Worm (Caenorhabditis elegans) whole organism, mixed stage, embryonic: Measurements from ENCODE around the gene C53B7.2.
A peak's percentile ranks its signal among the peaks of the same experiment; 100 is the strongest.

Experiments used
- bed-3 ChIP-seq: fragments of 200-800 bp; sonication (Bioruptor generic); optimal IDR thresholded peaks from 3 replicates; lab custom pipeline; 2018; ENCODE audit warnings: mild to moderate bottlenecking, missing genetic modification characterization, moderate library complexity, missing compliant biosample characterization
- blmp-1 ChIP-seq: fragments of 150-350 bp; optimal IDR thresholded peaks from 2 replicates; lab custom pipeline; 2014; ENCODE audit warnings: missing biosample characterization, missing genetic modification characterization
- ceh-39 ChIP-seq: fragments of 150-350 bp; optimal IDR thresholded peaks from 2 replicates; lab custom pipeline; 2014; ENCODE audit warnings: missing biosample characterization, missing genetic modification characterization
- ceh-83 ChIP-seq: fragments of 200-800 bp; sonication (Bioruptor generic); optimal IDR thresholded peaks from 2 replicates; lab custom pipeline; 2018; ENCODE audit warnings: mild to moderate bottlenecking, missing genetic modification characterization, missing compliant biosample characterization
- ces-1 ChIP-seq: fragments of 150-350 bp; optimal IDR thresholded peaks from 2 replicates; lab custom pipeline; 2014; ENCODE audit warnings: missing biosample characterization, missing genetic modification reagents, missing genetic modification characterization
- cnd-1 ChIP-seq: fragments of 200-800 bp; sonication (Bioruptor generic); optimal IDR thresholded peaks from 2 replicates; lab custom pipeline; 2018; ENCODE audit warnings: mild to moderate bottlenecking, missing genetic modification characterization, missing compliant biosample characterization
- drap-1 ChIP-seq: fragments of 200-800 bp; sonication (Bioruptor generic); optimal IDR thresholded peaks from 3 replicates; lab custom pipeline; 2018; ENCODE audit warnings: mild to moderate bottlenecking, missing genetic modification characterization, missing compliant biosample characterization
- elt-3 ChIP-seq: fragments of 150-350 bp; optimal IDR thresholded peaks from 2 replicates; lab custom pipeline; 2014; ENCODE audit warnings: missing biosample characterization, missing genetic modification characterization
- flh-1 ChIP-seq: fragments of 200-800 bp; sonication (Bioruptor generic); optimal IDR thresholded peaks from 2 replicates; lab custom pipeline; 2018; ENCODE audit warnings: mild to moderate bottlenecking, missing genetic modification characterization, moderate library complexity, missing compliant biosample characterization
- ham-2 ChIP-seq: fragments of 200-800 bp; sonication (Bioruptor generic); optimal IDR thresholded peaks from 2 replicates; lab custom pipeline; 2018; ENCODE audit warnings: mild to moderate bottlenecking, missing genetic modification characterization, missing compliant biosample characterization
- hlh-1 ChIP-seq: fragments of 150-350 bp; optimal IDR thresholded peaks from 2 replicates; lab custom pipeline; 2014; ENCODE audit warnings: missing biosample characterization, missing genetic modification reagents, missing genetic modification characterization
- lin-13 ChIP-seq: fragments of 150-350 bp; optimal IDR thresholded peaks from 2 replicates; lab custom pipeline; 2014; ENCODE audit warnings: missing biosample characterization, missing genetic modification characterization
- lin-32 ChIP-seq: fragments of 200-800 bp; sonication (Bioruptor generic); optimal IDR thresholded peaks from 2 replicates; lab custom pipeline; 2018; ENCODE audit warnings: mild to moderate bottlenecking, missing genetic modification characterization, missing compliant biosample characterization
- lsy-2 ChIP-seq: fragments of 150-350 bp; optimal IDR thresholded peaks from 2 replicates; lab custom pipeline; 2014; ENCODE audit warnings: missing biosample characterization, missing genetic modification characterization
- mab-5 ChIP-seq: fragments of 150-350 bp; optimal IDR thresholded peaks from 2 replicates; lab custom pipeline; 2014; ENCODE audit warnings: missing biosample characterization, missing genetic modification characterization
- mep-1 ChIP-seq: fragments of 150-350 bp; optimal IDR thresholded peaks from 2 replicates; lab custom pipeline; 2017; ENCODE audit warnings: missing biosample characterization, missing genetic modification reagents, missing genetic modification characterization, inconsistent platforms
- mls-2 ChIP-seq: sonication (generic microtip); optimal IDR thresholded peaks from 2 replicates; lab custom pipeline; 2016; ENCODE audit warnings: mild to moderate bottlenecking, missing genetic modification characterization, moderate library complexity, missing compliant biosample characterization
- nhr-12 ChIP-seq: fragments of 150-350 bp; optimal IDR thresholded peaks from 2 replicates; lab custom pipeline; 2014; ENCODE audit warnings: missing biosample characterization, missing genetic modification characterization
- nhr-237 ChIP-seq: fragments of 150-350 bp; optimal IDR thresholded peaks from 2 replicates; lab custom pipeline; 2014; ENCODE audit warnings: missing biosample characterization, missing genetic modification characterization
- nhr-28 ChIP-seq: fragments of 150-350 bp; optimal IDR thresholded peaks from 2 replicates; lab custom pipeline; 2014; ENCODE audit warnings: missing biosample characterization, missing genetic modification characterization
- nhr-76 ChIP-seq: sonication (generic microtip); optimal IDR thresholded peaks from 2 replicates; lab custom pipeline; 2017; ENCODE audit warnings: missing biosample characterization, missing genetic modification characterization
- sem-2 ChIP-seq: fragments of 200-800 bp; sonication (Bioruptor generic); optimal IDR thresholded peaks from 2 replicates; lab custom pipeline; 2018; ENCODE audit warnings: mild to moderate bottlenecking, missing genetic modification characterization, missing compliant biosample characterization
- snpc-4 ChIP-seq: fragments of 150-350 bp; optimal IDR thresholded peaks from 2 replicates; lab custom pipeline; 2014; ENCODE audit warnings: missing biosample characterization, missing genetic modification characterization
- sptf-1 ChIP-seq: sonication (generic microtip); optimal IDR thresholded peaks from 2 replicates; lab custom pipeline; 2017; ENCODE audit warnings: mild to moderate bottlenecking, missing genetic modification characterization, moderate library complexity, missing compliant biosample characterization
- unc-120 ChIP-seq: sonication (generic microtip); optimal IDR thresholded peaks from 2 replicates; lab custom pipeline; 2017; ENCODE audit warnings: missing genetic modification characterization, missing compliant biosample characterization; ENCODE audit not compliant: poor library complexity, severe bottlenecking
- unc-39 ChIP-seq: fragments of 150-350 bp; optimal IDR thresholded peaks from 2 replicates; lab custom pipeline; 2014; ENCODE audit warnings: missing biosample characterization, missing genetic modification characterization
- unc-62 ChIP-seq: fragments of 150-350 bp; optimal IDR thresholded peaks from 2 replicates; lab custom pipeline; 2014; ENCODE audit warnings: missing biosample characterization, missing genetic modification reagents, missing genetic modification characterization
- zip-8 ChIP-seq: fragments of 150-350 bp; optimal IDR thresholded peaks from 2 replicates; lab custom pipeline; 2014; ENCODE audit warnings: missing biosample characterization, missing genetic modification characterization
- ztf-11 ChIP-seq: fragments of 150-350 bp; optimal IDR thresholded peaks from 2 replicates; lab custom pipeline; 2014; ENCODE audit warnings: missing biosample characterization, missing genetic modification characterization

Gene C53B7.2

ce11 chrX:6856793-6857192, 10.8 kb downstream of the C53B7.2 start:
- no peak for TF ChIP-seq ham-2 (GFP tag; lab: Kevin White, UChicago)
- no peak for TF ChIP-seq ceh-39
- no peak for TF ChIP-seq unc-39
- TF ChIP-seq ces-1: peak; percentile 67
- no peak for TF ChIP-seq nhr-12 (tag; lab: Kevin White, UChicago)
- TF ChIP-seq elt-3 (tag; lab: Kevin White, UChicago): no peak

ce11 chrX:6861564-6861963, 15.5 kb downstream of the C53B7.2 start:
- TF ChIP-seq ham-2 (GFP tag; lab: Kevin White, UChicago) (no peak), ceh-39 (no peak), lsy-2 (tag; lab: Kevin White, UChicago) (no peak), nhr-28 (tag; lab: Kevin White, UChicago) (no peak), nhr-12 (tag; lab: Kevin White, UChicago) (no peak), unc-62 (GFP tag; lab: Kevin White, UChicago) (no peak), ztf-11 (tag; lab: Kevin White, UChicago) (no peak)

- no peak for TF ChIP-seq ces-1
- no peak for TF ChIP-seq ham-2 (GFP tag; lab: Kevin White, UChicago)
- no peak for TF ChIP-seq nhr-12 (tag; lab: Kevin White, UChicago)
- TF ChIP-seq unc-39: no peak
- no peak for TF ChIP-seq zip-8 (tag; lab: Kevin White, UChicago)
- no peak for TF ChIP-seq blmp-1 (tag; lab: Kevin White, UChicago)
- no peak for TF ChIP-seq cnd-1 (tag; lab: Kevin White, UChicago)
- TF ChIP-seq drap-1 (GFP tag; lab: Kevin White, UChicago): no peak
- TF ChIP-seq unc-62 (GFP tag; lab: Kevin White, UChicago): no peak
- TF ChIP-seq snpc-4 (tag; lab: Kevin White, UChicago): no peak
- TF ChIP-seq ztf-11 (tag; lab: Kevin White, UChicago): no peak
- TF ChIP-seq nhr-237 (tag; lab: Kevin White, UChicago): no peak
- no peak for TF ChIP-seq nhr-28 (tag; lab: Kevin White, UChicago)
- TF ChIP-seq mls-2 (tag; lab: Kevin White, UChicago): no peak
- no peak for TF ChIP-seq lin-32 (GFP tag; lab: Kevin White, UChicago)
- TF ChIP-seq mep-1 (tag; lab: Kevin White, UChicago): no peak
- no peak for TF ChIP-seq unc-120
- TF ChIP-seq sem-2 (GFP tag; lab: Kevin White, UChicago): no peak
- no peak for TF ChIP-seq nhr-76 (tag; lab: Kevin White, UChicago)
- TF ChIP-seq mab-5: no peak
Observed at ce11 chrX:6863032-6863431, 17.0 kb downstream of the C53B7.2 start, which contains the start of gene nep-4. TSS of gene nep-4 (minus strand) at chrX:6863424.

- TF ChIP-seq bed-3 (GFP tag; lab: Kevin White, UChicago): no peak
- no peak for TF ChIP-seq ceh-83 (GFP tag; lab: Kevin White, UChicago)
- no peak for TF ChIP-seq flh-1 (GFP tag; lab: Kevin White, UChicago)
Observed at ce11 chrX:6865839-6866238, 19.8 kb downstream of the C53B7.2 start, which contains the start of gene odr-10. TSS of gene odr-10 (minus strand) at chrX:6865939.

- no peak for TF ChIP-seq elt-3 (tag; lab: Kevin White, UChicago)
- no peak for TF ChIP-seq hlh-1 (tag; lab: Kevin White, UChicago)
- TF ChIP-seq nhr-12 (tag; lab: Kevin White, UChicago): no peak
- TF ChIP-seq unc-120: no peak
- no peak for TF ChIP-seq sptf-1 (tag; lab: Kevin White, UChicago)
- TF ChIP-seq zip-8 (tag; lab: Kevin White, UChicago): no peak
- TF ChIP-seq snpc-4 (tag; lab: Kevin White, UChicago): no peak
- TF ChIP-seq lsy-2 (tag; lab: Kevin White, UChicago): no peak
- no peak for TF ChIP-seq lin-13 (tag; lab: Kevin White, UChicago)
- no peak for TF ChIP-seq flh-1 (GFP tag; lab: Kevin White, UChicago)
- no peak for TF ChIP-seq sem-2 (GFP tag; lab: Kevin White, UChicago)
- TF ChIP-seq cnd-1 (tag; lab: Kevin White, UChicago): no peak
- no peak for TF ChIP-seq unc-39
- no peak for TF ChIP-seq ham-2 (GFP tag; lab: Kevin White, UChicago)
- TF ChIP-seq lin-32 (GFP tag; lab: Kevin White, UChicago): no peak
- TF ChIP-seq unc-62 (GFP tag; lab: Kevin White, UChicago): no peak
- no peak for TF ChIP-seq nhr-237 (tag; lab: Kevin White, UChicago)
- no peak for TF ChIP-seq ceh-83 (GFP tag; lab: Kevin White, UChicago)
- TF ChIP-seq ces-1: no peak
Observed at ce11 chrX:6866900-6867299, 20.9 kb downstream of the C53B7.2 start.
